Fruit fly (Drosophila melanogaster) whole organism, prepupa: ENCODE results near the gene Cyp4ac3.

Experiments
- Blimp-1 ChIP-seq: fragments of 200-800 bp; sonication (Bioruptor generic); optimal IDR thresholded peaks from 3 replicates; lab custom pipeline; 2017; ENCODE audit warnings: missing biosample characterization, missing genetic modification characterization, mild to moderate bottlenecking, moderate library complexity, missing genetic modification reagents
- CG10631 ChIP-seq: fragments of 200-800 bp; sonication (Bioruptor generic); optimal IDR thresholded peaks from 2 replicates; lab custom pipeline; 2016; ENCODE audit warnings: missing biosample characterization, missing genetic modification characterization
- CG11762 ChIP-seq: fragments of 200-800 bp; sonication (Bioruptor generic); optimal IDR thresholded peaks from 3 replicates; lab custom pipeline; 2016; ENCODE audit warnings: missing biosample characterization, missing genetic modification characterization; ENCODE audit not compliant: insufficient read depth
- CG11902 ChIP-seq: fragments of 200-800 bp; sonication (Bioruptor generic); optimal IDR thresholded peaks from 3 replicates; lab custom pipeline; 2016; ENCODE audit warnings: missing biosample characterization, missing genetic modification characterization
- CG15336 ChIP-seq: fragments of 200-800 bp; sonication (Bioruptor generic); IDR thresholded peaks from 2 replicates; pipeline ENCODE4 v1.3.6; 2022; ENCODE audit warnings: missing biosample characterization, missing genetic modification characterization
- CG1621 ChIP-seq: fragments of 200-800 bp; sonication (Bioruptor generic); optimal IDR thresholded peaks from 3 replicates; lab custom pipeline; 2018; ENCODE audit warnings: missing biosample characterization, mild to moderate bottlenecking, missing genetic modification characterization
- CG3032 ChIP-seq: fragments of 200-800 bp; optimal IDR thresholded peaks from 2 replicates; lab custom pipeline; 2019; ENCODE audit warnings: missing biosample characterization, mild to moderate bottlenecking, missing genetic modification characterization, moderate library complexity
- CG31627 ChIP-seq: fragments of 200-800 bp; sonication (Bioruptor generic); optimal IDR thresholded peaks from 3 replicates; lab custom pipeline; 2016; ENCODE audit warnings: missing biosample characterization, missing genetic modification characterization
- CG34406 ChIP-seq: fragments of 200-800 bp; sonication (Bioruptor generic); optimal IDR thresholded peaks from 3 replicates; lab custom pipeline; 2016; ENCODE audit warnings: missing biosample characterization, missing genetic modification characterization
- CG3919 ChIP-seq: fragments of 200-800 bp; sonication (Bioruptor generic); optimal IDR thresholded peaks from 3 replicates; lab custom pipeline; 2016; ENCODE audit warnings: missing biosample characterization, missing genetic modification characterization
- CG4318 ChIP-seq: fragments of 200-800 bp; sonication (Bioruptor generic); optimal IDR thresholded peaks from 3 replicates; lab custom pipeline; 2017; ENCODE audit warnings: missing biosample characterization, mild to moderate bottlenecking, missing genetic modification characterization
- CG6163 ChIP-seq: fragments of 200-800 bp; sonication (Bioruptor generic); IDR thresholded peaks from 3 replicates; pipeline ENCODE4 v1.3.6; 2022; ENCODE audit warnings: missing biosample characterization, missing genetic modification characterization
- CG6276 ChIP-seq: fragments of 200-800 bp; sonication (Bioruptor generic); optimal IDR thresholded peaks from 2 replicates; lab custom pipeline; 2017; ENCODE audit warnings: missing biosample characterization, mild to moderate bottlenecking, missing genetic modification characterization
- CG6792 ChIP-seq: fragments of 200-800 bp; sonication (Bioruptor generic); optimal IDR thresholded peaks from 3 replicates; lab custom pipeline; 2016; ENCODE audit warnings: missing biosample characterization, missing genetic modification characterization
- CG6808 ChIP-seq: fragments of 200-800 bp; sonication (Bioruptor generic); optimal IDR thresholded peaks from 3 replicates; lab custom pipeline; 2017; ENCODE audit warnings: missing biosample characterization, missing genetic modification characterization, mild to moderate bottlenecking, moderate library complexity, missing genetic modification reagents
- CG6854 ChIP-seq: fragments of 200-800 bp; sonication (Bioruptor generic); optimal IDR thresholded peaks from 2 replicates; lab custom pipeline; 2017; ENCODE audit warnings: missing biosample characterization, mild to moderate bottlenecking, missing genetic modification characterization
- CG8119 ChIP-seq: fragments of 200-800 bp; sonication (Bioruptor generic); IDR thresholded peaks from 3 replicates; pipeline ENCODE4 v1.3.6; 2022; ENCODE audit warnings: missing biosample characterization, missing genetic modification characterization
- CG8319 ChIP-seq: fragments of 200-800 bp; sonication (Bioruptor generic); optimal IDR thresholded peaks from 3 replicates; lab custom pipeline; 2016; ENCODE audit warnings: missing biosample characterization, missing genetic modification characterization
- Eip78C ChIP-seq: fragments of 200-800 bp; sonication (Bioruptor generic); peaks from one replicate; lab custom pipeline; 2016; ENCODE audit warnings: missing biosample characterization, missing genetic modification characterization
- Eip93F ChIP-seq: fragments of 200-800 bp; sonication (Bioruptor generic); optimal IDR thresholded peaks from 2 replicates; lab custom pipeline; 2016; ENCODE audit warnings: missing biosample characterization, mild to moderate bottlenecking, missing genetic modification characterization
- Ets21C ChIP-seq: fragments of 200-800 bp; sonication (Bioruptor generic); optimal IDR thresholded peaks from 3 replicates; lab custom pipeline; 2016; ENCODE audit warnings: missing biosample characterization, missing genetic modification characterization
- Ets96B ChIP-seq: fragments of 200-800 bp; optimal IDR thresholded peaks from 2 replicates; lab custom pipeline; 2019; ENCODE audit warnings: missing biosample characterization, mild to moderate bottlenecking, missing genetic modification characterization, moderate library complexity
- Gug ChIP-seq: fragments of 200-800 bp; sonication (Bioruptor generic); IDR thresholded peaks from 2 replicates; pipeline ENCODE4 v1.3.6; 2022; ENCODE audit warnings: missing biosample characterization, missing genetic modification characterization
- Hr39 ChIP-seq: fragments of 200-800 bp; sonication (Bioruptor generic); optimal IDR thresholded peaks from 2 replicates; lab custom pipeline; 2016; ENCODE audit warnings: missing biosample characterization, missing genetic modification characterization
- OdsH ChIP-seq: fragments of 200-800 bp; sonication (Bioruptor generic); optimal IDR thresholded peaks from 3 replicates; lab custom pipeline; 2016; ENCODE audit warnings: missing biosample characterization, missing genetic modification characterization
- Smox ChIP-seq: fragments of 200-800 bp; sonication (Bioruptor generic); optimal IDR thresholded peaks from 3 replicates; lab custom pipeline; 2016; ENCODE audit warnings: missing biosample characterization, missing genetic modification characterization
- Sox102F ChIP-seq: fragments of 200-800 bp; sonication (Bioruptor generic); optimal IDR thresholded peaks from 2 replicates; lab custom pipeline; 2016; ENCODE audit warnings: missing biosample characterization, mild to moderate bottlenecking, missing genetic modification characterization
- Sox14 ChIP-seq: fragments of 200-800 bp; sonication (Bioruptor generic); optimal IDR thresholded peaks from 3 replicates; lab custom pipeline; 2016; ENCODE audit warnings: missing biosample characterization, missing genetic modification characterization
- achi ChIP-seq: fragments of 200-800 bp; sonication (Bioruptor generic); optimal IDR thresholded peaks from 3 replicates; lab custom pipeline; 2016; ENCODE audit warnings: missing biosample characterization, missing genetic modification characterization
- acj6 ChIP-seq: fragments of 200-800 bp; sonication (Bioruptor generic); optimal IDR thresholded peaks from 3 replicates; lab custom pipeline; 2016; ENCODE audit warnings: missing biosample characterization, missing genetic modification characterization
- cyc ChIP-seq: fragments of 200-800 bp; sonication (Bioruptor generic); optimal IDR thresholded peaks from 3 replicates; lab custom pipeline; 2016; ENCODE audit warnings: missing biosample characterization, missing genetic modification characterization
- dsx ChIP-seq: fragments of 200-800 bp; optimal IDR thresholded peaks from 3 replicates; lab custom pipeline; 2019; ENCODE audit warnings: missing biosample characterization, mild to moderate bottlenecking, missing genetic modification characterization, moderate library complexity; ENCODE audit not compliant: poor library complexity, severe bottlenecking
- fd85E ChIP-seq: fragments of 200-800 bp; sonication (Bioruptor generic); optimal IDR thresholded peaks from 3 replicates; lab custom pipeline; 2016; ENCODE audit warnings: missing biosample characterization, missing genetic modification characterization
- fkh ChIP-seq: fragments of 200-800 bp; sonication (Bioruptor generic); optimal IDR thresholded peaks from 3 replicates; lab custom pipeline; 2017; ENCODE audit warnings: missing biosample characterization, mild to moderate bottlenecking, missing genetic modification characterization, moderate library complexity
- net ChIP-seq: fragments of 200-800 bp; sonication (Bioruptor generic); optimal IDR thresholded peaks from 3 replicates; lab custom pipeline; 2016; ENCODE audit warnings: missing biosample characterization, missing genetic modification characterization
- pdm3 ChIP-seq: fragments of 200-800 bp; sonication (Bioruptor generic); optimal IDR thresholded peaks from 3 replicates; lab custom pipeline; 2016; ENCODE audit warnings: missing biosample characterization, missing genetic modification characterization
- spab ChIP-seq: fragments of 200-800 bp; sonication (Bioruptor generic); optimal IDR thresholded peaks from 2 replicates; lab custom pipeline; 2017; ENCODE audit warnings: missing biosample characterization, mild to moderate bottlenecking, missing genetic modification characterization, missing genetic modification reagents
- ss ChIP-seq, 2 experiments: fragments of 200-800 bp; sonication (Bioruptor generic); optimal IDR thresholded peaks; 2 replicates in 1 of 2; 3 replicates in 1 of 2; lab custom pipeline; 2017 to 2018; ENCODE audit warnings: mild to moderate bottlenecking in 2 of 2, missing biosample characterization in 2 of 2, missing genetic modification characterization in 2 of 2, moderate library complexity in 1 of 2
- topi ChIP-seq: fragments of 200-800 bp; sonication (Bioruptor generic); optimal IDR thresholded peaks from 3 replicates; lab custom pipeline; 2016; ENCODE audit warnings: missing biosample characterization, missing genetic modification characterization
- vri ChIP-seq: fragments of 200-800 bp; sonication (Bioruptor generic); optimal IDR thresholded peaks from 3 replicates; lab custom pipeline; 2016; ENCODE audit warnings: missing biosample characterization, mild to moderate bottlenecking, missing genetic modification characterization

Gene Cyp4ac3

DNA sequence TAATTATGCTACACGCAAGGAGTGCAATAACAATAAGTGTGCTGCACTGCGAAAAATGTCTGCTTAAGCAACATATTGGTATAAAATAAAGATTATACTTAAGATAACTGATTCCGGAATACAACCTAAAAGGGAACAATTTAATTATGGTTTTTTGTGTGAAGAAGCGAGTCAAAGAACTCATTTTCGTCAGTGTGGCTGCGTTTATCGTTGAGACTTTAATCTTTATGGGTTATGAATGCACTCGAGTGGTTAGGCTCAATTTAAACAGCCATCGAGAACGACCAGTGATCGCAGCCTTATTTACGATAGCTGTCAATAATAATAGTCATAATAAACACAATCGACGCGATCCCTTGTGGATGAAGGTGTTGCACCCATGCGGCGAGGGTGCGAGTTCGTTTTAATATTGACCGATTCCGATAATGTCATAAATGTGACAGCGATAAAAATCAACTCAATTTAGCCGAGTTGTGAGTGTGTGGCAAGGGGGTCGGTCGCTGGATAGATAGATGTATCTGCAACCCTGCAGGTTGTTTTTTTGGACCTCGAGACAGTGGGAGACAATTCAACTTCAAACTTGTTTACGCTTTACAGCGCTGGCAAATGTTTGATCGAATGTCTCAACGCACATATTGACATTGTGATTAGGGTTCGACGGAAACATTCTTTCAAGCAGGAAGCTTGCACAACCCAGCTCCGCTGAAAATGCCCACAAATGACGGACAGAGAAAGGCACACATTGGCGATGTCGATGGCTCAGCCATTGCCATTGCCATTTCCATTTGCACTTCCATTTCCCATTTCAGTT is 12.1 kb upstream of the Cyp4ac3 start (continued):
- TF ChIP-seq CG11902 (GFP tag; lab: Kevin White, UChicago) (peak; percentile 56), Eip78C (GFP tag; lab: Kevin White, UChicago) (peak; percentile 88), CG15336 (GFP tag; lab: Robert Waterston, UW) (no peak), achi (GFP tag; lab: Kevin White, UChicago) (peak; percentile 63), CG6792 (peak; percentile 61), Sox14 (GFP tag; lab: Kevin White, UChicago) (peak; percentile 79), net (peak; percentile 56), CG8119 (GFP tag; lab: Robert Waterston, UW) (peak; percentile 44; the same call in 1 of the 3 replicates), Ets21C (peak; percentile 63), Sox102F (peak; percentile 86), fkh (GFP tag; lab: Kevin White, UChicago) (peak; percentile 90), topi (GFP tag; lab: Kevin White, UChicago) (peak; percentile 84), CG11762 (GFP tag; lab: Kevin White, UChicago) (peak; percentile 54), CG3919 (GFP tag; lab: Kevin White, UChicago) (peak; percentile 47), pdm3 (GFP tag; lab: Kevin White, UChicago) (peak; percentile 72), CG3032 (tag; lab: Kevin White, UChicago) (peak; percentile 39), Ets96B (tag; lab: Kevin White, UChicago) (peak; percentile 74), ss (GFP tag; optimal IDR thresholded peaks at IDR 0.05; lab: Kevin White, UChicago) (peak; percentile 26 to 54), Blimp-1 (GFP tag; lab: Kevin White, UChicago) (peak; percentile 25), CG6276 (no peak), Gug (GFP tag; lab: Robert Waterston, UW) (peak; percentile 20; the same call in 1 of the 2 replicates)

DNA sequence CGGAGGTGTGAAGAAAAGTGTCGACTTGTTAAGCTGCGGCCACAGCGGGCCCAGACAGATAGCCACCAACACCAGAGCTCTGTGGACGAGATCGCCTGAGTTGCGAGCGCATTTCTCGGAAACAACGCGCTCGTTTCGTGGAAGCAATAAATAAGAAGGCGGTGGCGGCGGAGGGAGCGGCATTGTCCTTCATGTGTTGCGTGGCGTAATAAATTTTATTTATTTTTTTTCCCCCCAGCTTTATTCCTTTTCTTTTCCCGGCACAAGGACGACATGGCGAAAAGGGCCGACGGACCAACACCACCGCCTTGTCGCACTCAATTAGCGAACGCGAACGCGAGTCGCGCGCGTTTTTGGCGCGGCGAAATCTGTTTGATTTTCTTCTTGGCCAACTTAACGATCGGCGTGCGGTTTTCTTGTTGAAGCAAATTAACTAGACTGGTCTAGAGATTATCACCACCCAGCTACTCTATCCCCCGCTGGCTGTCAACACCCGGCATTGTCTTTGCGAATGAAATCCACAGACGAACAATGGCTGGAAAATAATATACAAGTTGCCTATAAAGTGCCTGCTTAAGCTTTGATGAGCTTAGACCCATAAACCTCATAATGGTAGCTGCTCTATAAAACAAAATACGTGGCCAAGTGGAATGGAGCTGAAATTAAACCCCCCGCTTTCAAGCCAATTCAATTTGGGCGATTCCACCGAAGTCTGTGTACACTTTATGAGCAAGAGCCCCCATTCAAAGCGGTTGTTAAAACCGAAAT is 9.0 kb upstream of the Cyp4ac3 start:
- TF ChIP-seq acj6 (no peak), Eip93F (GFP tag; lab: Kevin White, UChicago) (no peak), cyc (GFP tag; lab: Kevin White, UChicago) (no peak), Blimp-1 (GFP tag; lab: Kevin White, UChicago) (no peak), vri (GFP tag; lab: Kevin White, UChicago) (peak; percentile 66), CG10631 (GFP tag; lab: Kevin White, UChicago) (no peak), OdsH (GFP tag; lab: Kevin White, UChicago) (no peak), fkh (GFP tag; lab: Kevin White, UChicago) (no peak), CG4318 (no peak), CG1621 (peak; percentile 11), Ets96B (tag; lab: Kevin White, UChicago) (no peak), spab (GFP tag; lab: Kevin White, UChicago) (no peak), fd85E (GFP tag; lab: Kevin White, UChicago) (no peak), Eip78C (GFP tag; lab: Kevin White, UChicago) (no peak), achi (GFP tag; lab: Kevin White, UChicago) (no peak), CG3032 (tag; lab: Kevin White, UChicago) (no peak), CG8119 (GFP tag; lab: Robert Waterston, UW) (no peak), CG6808 (GFP tag; lab: Kevin White, UChicago) (peak; percentile 23), ss (GFP tag; optimal IDR thresholded peaks at IDR 0.05; lab: Kevin White, UChicago) (peak; percentile 41 to 77), CG8319 (GFP tag; lab: Kevin White, UChicago) (no peak), CG34406 (GFP tag; lab: Kevin White, UChicago) (no peak), CG6163 (GFP tag; lab: Robert Waterston, UW) (0 out of 3 replicates have a peak, but pooled peaks have one; percentile 29), dsx (peak; percentile 35), Hr39 (GFP tag; lab: Kevin White, UChicago) (no peak), Sox102F (peak; percentile 13), CG31627 (GFP tag; lab: Kevin White, UChicago) (no peak), Ets21C (no peak), CG11762 (GFP tag; lab: Kevin White, UChicago) (no peak), Smox (GFP tag; lab: Kevin White, UChicago) (no peak), pdm3 (GFP tag; lab: Kevin White, UChicago) (no peak), CG6854 (GFP tag; lab: Kevin White, UChicago) (peak; percentile 3)
